Fruit fly (Drosophila melanogaster) whole organism, embryonic: ENCODE data around the gene CG6153.

Source experiments
- CG10543 ChIP-seq: fragments of 200-800 bp; sonication (Bioruptor generic); optimal IDR thresholded peaks from 3 replicates; lab custom pipeline; 2017; ENCODE audit warnings: missing biosample characterization, mild to moderate bottlenecking, missing genetic modification characterization, moderate library complexity
- CG14050 ChIP-seq: fragments of 200-800 bp; sonication (Bioruptor generic); IDR thresholded peaks from 3 replicates; pipeline ENCODE4 v1.3.6; 2022; ENCODE audit warnings: missing biosample characterization, missing genetic modification characterization
- CG15269 ChIP-seq: fragments of 200-800 bp; sonication (Bioruptor generic); optimal IDR thresholded peaks from 2 replicates; lab custom pipeline; 2018; ENCODE audit warnings: missing biosample characterization, mild to moderate bottlenecking, missing genetic modification characterization, moderate library complexity
- CG15479 ChIP-seq: fragments of 200-800 bp; sonication (Bioruptor generic); optimal IDR thresholded peaks from 3 replicates; lab custom pipeline; 2019; ENCODE audit warnings: missing biosample characterization, mild to moderate bottlenecking, missing genetic modification characterization, moderate library complexity
- CG1603 ChIP-seq: fragments of 200-800 bp; sonication (Bioruptor generic); optimal IDR thresholded peaks from 2 replicates; lab custom pipeline; 2019; ENCODE audit warnings: missing biosample characterization, mild to moderate bottlenecking, missing genetic modification characterization, moderate library complexity
- CG17912 ChIP-seq: fragments of 200-800 bp; sonication (Bioruptor generic); optimal IDR thresholded peaks from 2 replicates; lab custom pipeline; 2018; ENCODE audit warnings: missing biosample characterization, mild to moderate bottlenecking, missing genetic modification characterization
- CG18764 ChIP-seq: fragments of 200-800 bp; sonication (Bioruptor generic); optimal IDR thresholded peaks from 3 replicates; lab custom pipeline; 2016; ENCODE audit warnings: missing biosample characterization, missing genetic modification characterization
- CG2120 ChIP-seq: fragments of 200-800 bp; sonication (Bioruptor generic); optimal IDR thresholded peaks from 3 replicates; lab custom pipeline; 2016; ENCODE audit warnings: missing biosample characterization, missing genetic modification characterization
- CG3838 ChIP-seq: fragments of 200-800 bp; sonication (Bioruptor generic); optimal IDR thresholded peaks from 3 replicates; lab custom pipeline; 2016; ENCODE audit warnings: missing biosample characterization, missing genetic modification characterization
- CG6765 ChIP-seq: fragments of 200-800 bp; sonication (Bioruptor generic); optimal IDR thresholded peaks from 3 replicates; lab custom pipeline; 2017; ENCODE audit warnings: missing biosample characterization, mild to moderate bottlenecking, missing genetic modification characterization
- CG7987 ChIP-seq: fragments of 200-800 bp; sonication (Bioruptor generic); optimal IDR thresholded peaks from 2 replicates; lab custom pipeline; 2018; ENCODE audit warnings: missing biosample characterization, mild to moderate bottlenecking, missing genetic modification characterization, moderate library complexity
- D ChIP-seq, 2 experiments: fragments of 200-800 bp in 1 of 2; fragments of >200 bp in 1 of 2; sonication (Bioruptor generic) in 1 of 2; optimal IDR thresholded peaks; 2 replicates in 1 of 2; 3 replicates in 1 of 2; lab custom pipeline; 2017; ENCODE audit warnings: mild to moderate bottlenecking in 1 of 2, missing biosample characterization in 1 of 2, missing genetic modification characterization in 1 of 2, missing genetic modification reagents in 1 of 2
- D19A ChIP-seq: fragments of 200-800 bp; optimal IDR thresholded peaks from 3 replicates; lab custom pipeline; 2019; ENCODE audit warnings: missing biosample characterization, mild to moderate bottlenecking, missing genetic modification characterization, moderate library complexity
- Deaf1 ChIP-seq: fragments of 200-800 bp; optimal IDR thresholded peaks from 3 replicates; lab custom pipeline; 2019; ENCODE audit warnings: missing biosample characterization, mild to moderate bottlenecking, missing genetic modification characterization, moderate library complexity
- Dref ChIP-seq: fragments of 200-800 bp; sonication (Bioruptor generic); IDR thresholded peaks from 2 replicates; pipeline ENCODE4 v1.3.6; 2022; ENCODE audit warnings: missing biosample characterization, missing genetic modification characterization
- Hmr ChIP-seq: fragments of 200-800 bp; sonication (Bioruptor generic); optimal IDR thresholded peaks from 3 replicates; lab custom pipeline; 2017; ENCODE audit warnings: mild to moderate bottlenecking, missing biosample characterization, missing genetic modification reagents, missing genetic modification characterization
- Med ChIP-seq: fragments of 200-800 bp; sonication (Bioruptor generic); peaks from one replicate; lab custom pipeline; 2016; ENCODE audit warnings: missing biosample characterization, missing genetic modification characterization, mild to moderate bottlenecking, inconsistent platforms, moderate library complexity
- Mes4 ChIP-seq: fragments of 200-800 bp; sonication (Bioruptor generic); optimal IDR thresholded peaks from 2 replicates; lab custom pipeline; 2016; ENCODE audit warnings: missing biosample characterization, missing genetic modification characterization
- Nf-YB ChIP-seq: fragments of 200-800 bp; sonication (Bioruptor generic); optimal IDR thresholded peaks from 3 replicates; lab custom pipeline; 2019; ENCODE audit warnings: missing biosample characterization, mild to moderate bottlenecking, missing genetic modification characterization, moderate library complexity
- Nf-YC ChIP-seq: fragments of 200-800 bp; optimal IDR thresholded peaks from 3 replicates; lab custom pipeline; 2019; ENCODE audit warnings: missing biosample characterization, mild to moderate bottlenecking, missing genetic modification characterization, moderate library complexity
- Opbp ChIP-seq: fragments of 200-800 bp; sonication (Bioruptor generic); IDR thresholded peaks from 3 replicates; pipeline ENCODE4 v1.3.6; 2022; ENCODE audit warnings: missing biosample characterization, missing genetic modification characterization; ENCODE audit not compliant: partially characterized antibody
- PHDP ChIP-seq: fragments of 200-800 bp; sonication (Bioruptor generic); optimal IDR thresholded peaks from 3 replicates; lab custom pipeline; 2018; ENCODE audit warnings: missing biosample characterization, mild to moderate bottlenecking, missing genetic modification characterization, moderate library complexity
- Ravus ChIP-seq: fragments of 200-800 bp; sonication (Bioruptor generic); IDR thresholded peaks from 2 replicates; pipeline ENCODE4 v1.3.6; 2022; ENCODE audit warnings: missing biosample characterization, missing genetic modification characterization
- Sry-β ChIP-seq: fragments of 200-800 bp; sonication (Bioruptor generic); optimal IDR thresholded peaks from 2 replicates; lab custom pipeline; 2018; ENCODE audit warnings: missing biosample characterization, mild to moderate bottlenecking, missing genetic modification characterization, moderate library complexity
- Ssrp ChIP-seq: fragments of 200-800 bp; sonication (Bioruptor generic); optimal IDR thresholded peaks from 2 replicates; lab custom pipeline; 2018; ENCODE audit warnings: missing biosample characterization, mild to moderate bottlenecking, missing genetic modification characterization, moderate library complexity
- Tbp ChIP-seq: fragments of >200 bp; optimal IDR thresholded peaks from 2 replicates; lab custom pipeline; 2018; ENCODE audit warnings: missing biosample characterization, missing genetic modification characterization
- Trl ChIP-seq, 3 experiments: fragments of >200 bp in 2 of 3; fragments of 200-800 bp in 1 of 3; sonication (Bioruptor generic) in 1 of 3; optimal IDR thresholded peaks; 2 replicates in 1 of 3; 3 replicates in 2 of 3; lab custom pipeline; 2016 to 2017; ENCODE audit warnings: missing biosample characterization in 1 of 3, missing genetic modification characterization in 1 of 3
- btn ChIP-seq: fragments of 200-800 bp; sonication (Bioruptor generic); optimal IDR thresholded peaks from 2 replicates; lab custom pipeline; 2016; ENCODE audit warnings: missing biosample characterization, missing genetic modification characterization
- cg ChIP-seq: fragments of 200-800 bp; sonication (Bioruptor generic); optimal IDR thresholded peaks from 3 replicates; lab custom pipeline; 2019; ENCODE audit warnings: missing biosample characterization, mild to moderate bottlenecking, missing genetic modification characterization, moderate library complexity
- crol ChIP-seq: fragments of 200-800 bp; sonication (Bioruptor generic); IDR thresholded peaks from 2 replicates; pipeline ENCODE4 v1.3.6; 2022; ENCODE audit warnings: missing biosample characterization, missing genetic modification characterization
- ems ChIP-seq: fragments of 200-800 bp; sonication (Bioruptor generic); optimal IDR thresholded peaks from 3 replicates; lab custom pipeline; 2016; ENCODE audit warnings: missing biosample characterization, missing genetic modification characterization
- eve ChIP-seq, 2 experiments: fragments of >200 bp; optimal IDR thresholded peaks; 2 replicates each; lab custom pipeline; 2017; ENCODE audit warnings: missing biosample characterization in 2 of 2, missing genetic modification characterization in 2 of 2
- nerfin-2 ChIP-seq: fragments of 200-800 bp; sonication (Bioruptor generic); IDR thresholded peaks from 2 replicates; pipeline ENCODE4 v1.3.6; 2022; ENCODE audit warnings: missing biosample characterization, missing genetic modification characterization; ENCODE audit not compliant: partially characterized antibody
- pzg ChIP-seq: fragments of 200-800 bp; sonication (Bioruptor generic); optimal IDR thresholded peaks from 3 replicates; lab custom pipeline; 2018; ENCODE audit warnings: missing biosample characterization, mild to moderate bottlenecking, missing genetic modification characterization, moderate library complexity
- sqz ChIP-seq: fragments of 200-800 bp; sonication (Bioruptor generic); optimal IDR thresholded peaks from 3 replicates; lab custom pipeline; 2018; ENCODE audit warnings: missing biosample characterization, mild to moderate bottlenecking, missing genetic modification characterization
- sr ChIP-seq: fragments of 200-800 bp; sonication (Bioruptor generic); IDR thresholded peaks from 3 replicates; pipeline ENCODE4 v1.3.6; 2022; ENCODE audit warnings: missing biosample characterization, missing genetic modification characterization
- tll ChIP-seq, 2 experiments: fragments of 200-800 bp in 1 of 2; fragments of >200 bp in 1 of 2; sonication (Bioruptor generic) in 1 of 2; optimal IDR thresholded peaks; 2 replicates each; lab custom pipeline; 2017 to 2019; ENCODE audit warnings: missing biosample characterization in 2 of 2, missing genetic modification characterization in 2 of 2, mild to moderate bottlenecking in 1 of 2, moderate library complexity in 1 of 2
- ttk ChIP-seq: fragments of 200-800 bp; sonication (Bioruptor generic); IDR thresholded peaks from 2 replicates; pipeline ENCODE4 v2.1.2; 2022; ENCODE audit warnings: missing biosample characterization, missing genetic modification characterization
- zen ChIP-seq: fragments of 200-800 bp; sonication (Bioruptor generic); optimal IDR thresholded peaks from 3 replicates; lab custom pipeline; 2018; ENCODE audit warnings: missing biosample characterization, mild to moderate bottlenecking, missing genetic modification characterization, moderate library complexity
- zfh1 ChIP-seq: fragments of 200-800 bp; sonication (Bioruptor generic); IDR thresholded peaks from 3 replicates; pipeline ENCODE4 v1.3.6; 2022; ENCODE audit warnings: missing biosample characterization, missing genetic modification characterization

The CG6153 gene

DNA sequence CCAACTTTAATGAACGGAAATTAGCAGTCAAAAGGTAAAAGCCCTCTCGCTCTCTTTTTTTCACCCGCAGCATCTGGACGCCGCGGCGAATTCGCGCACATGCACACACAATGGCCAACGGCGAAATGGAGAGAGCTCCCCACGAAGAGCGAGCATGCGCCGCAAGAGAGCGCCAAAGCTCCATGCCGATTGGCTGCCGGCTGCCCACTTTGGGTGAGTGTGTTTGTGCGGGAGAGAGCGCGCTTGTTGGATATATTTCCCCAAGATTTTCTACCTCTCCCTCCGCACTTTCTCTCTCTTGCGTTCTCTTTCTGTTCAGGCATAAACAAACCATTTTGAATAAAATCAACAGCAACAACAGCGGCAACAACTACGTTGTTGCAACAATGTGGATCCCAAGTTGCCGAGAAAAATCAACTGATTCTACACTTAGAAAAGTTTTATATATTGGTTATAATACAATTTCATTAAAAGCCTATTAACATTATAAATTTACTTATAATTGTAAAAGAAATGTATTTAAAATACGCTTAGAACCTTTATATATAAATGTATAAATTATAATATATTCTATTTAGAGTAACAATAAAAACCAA is 37.0 kb upstream of the CG6153 start (continued):
- TF ChIP-seq Nf-YC: peak; percentile 98

DNA sequence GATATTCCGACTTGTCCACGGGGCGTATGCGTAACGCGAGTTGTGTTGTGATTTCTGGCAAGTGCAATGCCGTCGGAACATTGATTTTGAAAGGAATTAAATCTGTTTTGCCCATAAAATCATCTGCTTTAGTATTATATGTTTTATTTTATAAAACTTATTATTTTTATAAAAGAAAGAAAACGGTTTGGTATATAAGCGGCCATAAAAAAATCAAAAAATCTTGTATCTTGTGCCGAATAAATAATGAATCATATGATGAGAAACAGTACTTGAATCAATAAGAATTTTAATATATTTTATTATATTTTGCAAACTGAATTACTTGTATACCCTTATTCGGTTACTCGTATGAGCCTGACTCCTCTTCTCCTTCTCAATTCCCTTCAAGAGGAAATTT is 35.9 kb upstream of the CG6153 start, which contains the start of gene pdm2:
TSS of gene pdm2 (plus strand) at position 301 of the 400 bp plus-strand sequence.
- TF ChIP-seq Sry-β (no peak), CG1603 (tag; lab: Kevin White, UChicago) (no peak), Mes4 (GFP tag; lab: Kevin White, UChicago) (no peak)

DNA sequence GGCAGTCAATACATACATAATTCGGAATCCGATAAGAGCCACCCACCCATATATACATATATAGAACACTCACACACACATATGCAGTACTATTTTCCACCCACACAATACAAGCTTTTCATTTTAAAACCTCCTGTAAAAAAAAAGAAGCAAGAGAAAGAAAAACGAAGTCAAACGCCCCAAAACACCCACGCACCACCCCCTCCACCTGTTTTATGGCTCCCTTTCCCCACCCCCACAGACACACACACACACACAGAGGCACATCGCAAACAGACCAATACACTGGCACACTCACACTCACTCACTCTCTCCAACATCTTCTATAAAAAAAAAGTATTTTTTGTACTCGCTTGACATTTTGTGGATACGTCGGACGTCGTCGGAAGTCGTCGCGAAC is 35.5 kb upstream of the CG6153 start:
- 0 out of 3 replicates have a peak, but pooled peaks have one; percentile 29 for TF ChIP-seq Opbp
- TF ChIP-seq Nf-YC: peak; percentile 85
- TF ChIP-seq ems (GFP tag; lab: Kevin White, UChicago): no peak
- no peak for TF ChIP-seq Dref
- no peak for TF ChIP-seq Ssrp (tag; lab: Kevin White, UChicago)
- peak; percentile 88 for TF ChIP-seq sr (GFP tag; lab: Robert Waterston, UW)
- no peak for TF ChIP-seq Hmr (GFP tag; lab: Kevin White, UChicago)
- TF ChIP-seq zen (tag; lab: Kevin White, UChicago): no peak
- TF ChIP-seq Trl (optimal IDR thresholded peaks at IDR 0.05; lab: Kevin White, UChicago): peak in 1 of 2 experiments; percentile 7
- no peak for TF ChIP-seq Trl (GFP tag; optimal IDR thresholded peaks at IDR 0.05; lab: Kevin White, UChicago)
- TF ChIP-seq sqz: peak; percentile 19
- no peak for TF ChIP-seq zfh1 (GFP tag; lab: Robert Waterston, UW)
- peak; percentile 15; the same call in 1 of the 2 replicates for TF ChIP-seq crol (GFP tag; lab: Robert Waterston, UW)
- peak; percentile 91 for TF ChIP-seq Nf-YB
- TF ChIP-seq Deaf1 (tag; lab: Kevin White, UChicago): peak; percentile 71
- TF ChIP-seq PHDP (tag; lab: Kevin White, UChicago): no peak
- TF ChIP-seq cg: peak; percentile 78
- no peak for TF ChIP-seq Ravus
- TF ChIP-seq, all 482 proteins: peak for 9

- TF ChIP-seq tll (GFP tag; optimal IDR thresholded peaks at IDR 0.05; lab: Kevin White, UChicago): peak in 1 of 2 experiments; percentile 98
- TF ChIP-seq zen (tag; lab: Kevin White, UChicago): peak; percentile 97
- TF ChIP-seq CG17912: no peak
- TF ChIP-seq D (optimal IDR thresholded peaks at IDR 0.05; lab: Kevin White, UChicago): peak; percentile 82
- TF ChIP-seq D (GFP tag; optimal IDR thresholded peaks at IDR 0.05; lab: Kevin White, UChicago): no peak
- TF ChIP-seq CG15479 (GFP tag; lab: Kevin White, UChicago): peak; percentile 80
Measured at dm6 chr2L:12666002-12666576, 26.7 kb upstream of the CG6153 start.

DNA sequence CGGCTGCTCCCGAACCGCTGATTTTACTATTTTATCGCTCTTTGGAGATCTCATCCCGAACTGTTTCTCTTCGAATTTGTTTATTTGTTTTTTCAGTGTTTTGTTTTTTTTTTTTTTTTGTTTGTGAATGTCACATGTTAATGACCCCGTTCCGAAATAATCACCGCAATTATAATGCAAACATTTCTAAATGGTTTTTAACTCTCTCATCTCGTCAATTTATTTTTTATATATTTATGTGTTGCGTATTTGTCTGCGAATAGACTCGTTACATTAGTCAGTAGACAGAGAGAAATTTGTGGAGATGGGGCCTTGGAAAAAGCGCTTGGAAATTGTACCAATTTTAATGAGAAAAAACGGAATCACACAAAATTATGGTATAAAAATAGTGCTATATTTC is 23.2 kb upstream of the CG6153 start, which contains the start of gene Nepl7:
TSS of gene Nepl7 (minus strand) at position 101 of the 400 bp plus-strand sequence.
- TF ChIP-seq Tbp (GFP tag; lab: Kevin White, UChicago) (no peak), CG18764 (GFP tag; lab: Kevin White, UChicago) (no peak), D19A (tag; lab: Kevin White, UChicago) (no peak), Med (GFP tag; lab: Kevin White, UChicago) (no peak), CG15269 (no peak), CG6765 (GFP tag; lab: Kevin White, UChicago) (no peak), pzg (GFP tag; lab: Kevin White, UChicago) (no peak), CG3838 (no peak), CG7987 (GFP tag; lab: Kevin White, UChicago) (no peak), btn (no peak), CG10543 (GFP tag; lab: Kevin White, UChicago) (no peak), nerfin-2 (GFP tag; lab: Robert Waterston, UW) (no peak), CG14050 (no peak), CG2120 (GFP tag; lab: Kevin White, UChicago) (no peak), eve (GFP tag; optimal IDR thresholded peaks at IDR 0.05; lab: Kevin White, UChicago) (no peak), ttk (no peak)
